Fruit fly (Drosophila melanogaster): Measurements from ENCODE around the gene CG43102.
A peak's percentile ranks its signal among the peaks of the same experiment; 100 is the strongest.

Gene CG43102

DNA sequence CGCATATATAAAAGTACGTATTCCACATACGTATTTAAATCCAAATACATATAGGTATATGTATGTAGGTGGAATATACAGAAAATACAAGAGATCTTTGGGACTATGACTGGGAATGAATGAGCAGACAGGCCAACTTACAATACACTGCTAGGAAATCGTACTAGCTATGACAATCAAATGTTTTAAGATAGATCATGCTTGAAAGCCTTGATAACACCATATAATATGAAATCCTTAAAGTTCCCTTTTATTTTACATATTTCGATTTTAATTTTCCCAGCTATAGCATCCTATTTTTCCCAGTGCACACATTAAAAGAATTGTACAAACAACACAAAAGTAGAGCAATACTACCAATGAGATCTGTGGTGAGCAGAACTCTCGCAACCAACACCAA is 12.9 kb downstream of the CG43102 start (continued):
- TF ChIP-seq Camta (GFP tag; optimal IDR thresholded peaks at IDR 0.05): peak; percentile 72
- peak; percentile 39 for TF ChIP-seq CG7928 (GFP tag; optimal IDR thresholded peaks at IDR 0.05)
- peak; percentile 49 for TF ChIP-seq E2f2 (GFP tag; IDR thresholded peaks at IDR 0.05)
- TF ChIP-seq sr (GFP tag; IDR thresholded peaks at IDR 0.05): peak; percentile 49; the same call in 1 of the 3 replicates
- TF ChIP-seq CG3726 (GFP tag; IDR thresholded peaks at IDR 0.05): peak; percentile 73; the same call in 2 of the 3 replicates
- TF ChIP-seq CG16863 (GFP tag; optimal IDR thresholded peaks at IDR 0.05): peak; percentile 69
- TF ChIP-seq bbx (GFP tag; IDR thresholded peaks at IDR 0.05; ENCODE audit: partially characterized antibody): no peak
- peak; percentile 17 for TF ChIP-seq CG9876 (GFP tag; optimal IDR thresholded peaks at IDR 0.05)
- peak; percentile 17 for TF ChIP-seq CG30020 (tag; optimal IDR thresholded peaks at IDR 0.05)
- TF ChIP-seq Mad (GFP tag; optimal IDR thresholded peaks at IDR 0.05): peak; percentile 33
- TF ChIP-seq Xrp1 (GFP tag; IDR thresholded peaks at IDR 0.05): peak; percentile 83
- peak; percentile 78 for TF ChIP-seq croc (GFP tag; conservative IDR thresholded peaks at IDR 0.05)
- peak; percentile 64 for TF ChIP-seq CG10654 (GFP tag; optimal IDR thresholded peaks at IDR 0.05)
- TF ChIP-seq Dek (tag; optimal IDR thresholded peaks at IDR 0.05): peak; percentile 87
- TF ChIP-seq CG7786 (GFP tag; optimal IDR thresholded peaks at IDR 0.05): peak; percentile 74
- TF ChIP-seq trh (GFP tag; optimal IDR thresholded peaks at IDR 0.05): peak; percentile 49
- TF ChIP-seq Ptx1 (GFP tag; IDR thresholded peaks at IDR 0.05): peak; percentile 90
- TF ChIP-seq Usf (GFP tag; optimal IDR thresholded peaks at IDR 0.05): peak; percentile 2
- peak; percentile 85 for TF ChIP-seq Aef1 (GFP tag; IDR thresholded peaks at IDR 0.05)
- no peak for TF ChIP-seq vnd (GFP tag; IDR thresholded peaks at IDR 0.05; ENCODE audit: partially characterized antibody)
- TF ChIP-seq GATAe (GFP tag; conservative IDR thresholded peaks at IDR 0.05): no peak; the same call in 1 of the 2 replicates
- TF ChIP-seq CG31388 (GFP tag; optimal IDR thresholded peaks at IDR 0.05): no peak
- TF ChIP-seq slbo (GFP tag; IDR thresholded peaks at IDR 0.05): peak; percentile 86
- no peak for TF ChIP-seq h (optimal IDR thresholded peaks at IDR 0.05)
- TF ChIP-seq dati (GFP tag; IDR thresholded peaks at IDR 0.05): peak; percentile 62; the same call in 1 of the 2 replicates
- no peak for TF ChIP-seq Neu2 (GFP tag; optimal IDR thresholded peaks at IDR 0.05; ENCODE audit: borderline replicate concordance)
- TF ChIP-seq CG4328 (GFP tag; optimal IDR thresholded peaks at IDR 0.05): peak; percentile 89
- peak; percentile 53 for TF ChIP-seq twi (tag; optimal IDR thresholded peaks at IDR 0.05)
- peak; percentile 68 for TF ChIP-seq CG9609 (GFP tag; optimal IDR thresholded peaks at IDR 0.05)
- TF ChIP-seq CG8765 (GFP tag; IDR thresholded peaks at IDR 0.05): no peak
- TF ChIP-seq CG12071 (GFP tag; optimal IDR thresholded peaks at IDR 0.05): peak; percentile 61
- peak; percentile 91 for TF ChIP-seq CG31441 (GFP tag; IDR thresholded peaks at IDR 0.05)
- TF ChIP-seq hb (GFP tag; IDR thresholded peaks at IDR 0.05; ENCODE audit: partially characterized antibody): no peak
- no peak for TF ChIP-seq CG2202 (tag; optimal IDR thresholded peaks at IDR 0.05)
- TF ChIP-seq CG32772 (GFP tag; IDR thresholded peaks at IDR 0.05): peak; percentile 89
- TF ChIP-seq CG10959 (GFP tag; IDR thresholded peaks at IDR 0.05): peak; percentile 56
- TF ChIP-seq tx (GFP tag; optimal IDR thresholded peaks at IDR 0.05): peak; percentile 33
- no peak for TF ChIP-seq Lpt (GFP tag; optimal IDR thresholded peaks at IDR 0.05)
- TF ChIP-seq tgo (GFP tag; IDR thresholded peaks at IDR 0.05): peak; percentile 90
- peak; percentile 62 for TF ChIP-seq gsb-n (tag; optimal IDR thresholded peaks at IDR 0.05)
- TF ChIP-seq eve (GFP tag; optimal IDR thresholded peaks at IDR 0.05): no peak
- TF ChIP-seq CG2889 (GFP tag; IDR thresholded peaks at IDR 0.05): peak; percentile 68
- TF ChIP-seq fru (optimal IDR thresholded peaks at IDR 0.05): no peak
- no peak for TF ChIP-seq CG16815 (GFP tag; optimal IDR thresholded peaks at IDR 0.05)
- peak; percentile 82 for TF ChIP-seq chm (GFP tag; IDR thresholded peaks at IDR 0.05)
- TF ChIP-seq kah (GFP tag; optimal IDR thresholded peaks at IDR 0.05): peak; percentile 81
- peak; percentile 70 for TF ChIP-seq pum (GFP tag; optimal IDR thresholded peaks at IDR 0.05)
- TF ChIP-seq Kr (GFP tag; optimal IDR thresholded peaks at IDR 0.05): no peak
- peak; percentile 60 for TF ChIP-seq cwo (GFP tag; optimal IDR thresholded peaks at IDR 0.05)
- TF ChIP-seq CG3163 (GFP tag; optimal IDR thresholded peaks at IDR 0.05): no peak
- no peak for TF ChIP-seq CG34224 (GFP tag; IDR thresholded peaks at IDR 0.05; ENCODE audit: partially characterized antibody)
- peak; percentile 49 for TF ChIP-seq CG18764 (GFP tag; optimal IDR thresholded peaks at IDR 0.05)
- TF ChIP-seq cato (GFP tag; optimal IDR thresholded peaks at IDR 0.05; ENCODE audit: borderline replicate concordance): peak; percentile 24

All from whole organism, embryonic.